Worm (Caenorhabditis elegans): Measurements from ENCODE around the gene spe-42.

Gene spe-42

ce11 chrV:11733460-11733859 is 3.3 kb downstream of the spe-42 start, which contains the start of gene npp-22:
TSS of gene npp-22 (minus strand) at chrV:11733472.
- TF ChIP-seq lin-38 (GFP tag; IDR thresholded peaks at IDR 0.05) = peak; percentile 91
- peak; percentile 94 for TF ChIP-seq dpl-1 (GFP tag; optimal IDR thresholded peaks at IDR 0.05)
- TF ChIP-seq nhr-41 (GFP tag; IDR thresholded peaks at IDR 0.05) = no peak
- TF ChIP-seq T20F7.1 (GFP tag; optimal IDR thresholded peaks at IDR 0.05) = peak; percentile 41
- TF ChIP-seq lin-29 (GFP tag; IDR thresholded peaks at IDR 0.05) = no peak
- TF ChIP-seq zfp-2 (tag; optimal IDR thresholded peaks at IDR 0.05) = no peak
- TF ChIP-seq ceh-20 (GFP tag; IDR thresholded peaks at IDR 0.05) = no peak
- peak; percentile 19 for TF ChIP-seq nhr-28 (tag; optimal IDR thresholded peaks at IDR 0.05)
- TF ChIP-seq nhr-6 (tag; optimal IDR thresholded peaks at IDR 0.05) = peak; percentile 34
- TF ChIP-seq daf-12 (tag; optimal IDR thresholded peaks at IDR 0.05) = no peak
- TF ChIP-seq rbr-2 (tag; optimal IDR thresholded peaks at IDR 0.05) = peak; percentile 36
- no peak for TF ChIP-seq ztf-7 (tag; optimal IDR thresholded peaks at IDR 0.05)
- TF ChIP-seq cey-2 (tag; optimal IDR thresholded peaks at IDR 0.05; ENCODE audit: borderline replicate concordance, insufficient read depth) = no peak
- TF ChIP-seq pha-4 (GFP tag; IDR thresholded peaks at IDR 0.05) = no peak
- peak; percentile 67 for TF ChIP-seq pha-4 (tag; optimal IDR thresholded peaks at IDR 0.05)
- no peak for TF ChIP-seq dmd-8 (GFP tag; IDR thresholded peaks at IDR 0.05)

- TF ChIP-seq unc-62 (GFP tag; optimal IDR thresholded peaks at IDR 0.05 in 1 of 2) (peak in 1 of 2 experiments; percentile 32), unc-62 (tag; optimal IDR thresholded peaks at IDR 0.05) (no peak), aha-1 (tag) (peak; percentile 91), F44E2.7 (GFP tag; IDR thresholded peaks at IDR 0.05) (no peak)
Measured at ce11 chrV:11732049-11732448, 4.7 kb downstream of the spe-42 start.

- TF ChIP-seq skn-1 (tag; optimal IDR thresholded peaks at IDR 0.05) = no peak
- no peak for TF ChIP-seq dmd-9 (GFP tag; IDR thresholded peaks at IDR 0.05)
- TF ChIP-seq jun-1 (tag; optimal IDR thresholded peaks at IDR 0.05) = no peak
- TF ChIP-seq aly-2 (tag; optimal IDR thresholded peaks at IDR 0.05) = no peak
- no peak for TF ChIP-seq T26A8.4 (GFP tag; IDR thresholded peaks at IDR 0.05)
- no peak for TF ChIP-seq saeg-2 (GFP tag; IDR thresholded peaks at IDR 0.05)
- TF ChIP-seq dve-1 (tag; optimal IDR thresholded peaks at IDR 0.05; ENCODE audit: insufficient read depth) = no peak
- no peak for TF ChIP-seq nhr-41 (GFP tag; IDR thresholded peaks at IDR 0.05)
- TF ChIP-seq nhr-28 (tag; optimal IDR thresholded peaks at IDR 0.05) = no peak
- TF ChIP-seq php-3 (GFP tag; IDR thresholded peaks at IDR 0.05) = no peak
- TF ChIP-seq sdz-12 (GFP tag; optimal IDR thresholded peaks at IDR 0.05) = no peak
- TF ChIP-seq zip-2 (tag; optimal IDR thresholded peaks at IDR 0.05) = no peak
- TF ChIP-seq F44E2.7 (GFP tag; IDR thresholded peaks at IDR 0.05) = no peak
Measured at ce11 chrV:11730060-11730459, 6.7 kb downstream of the spe-42 start, which contains the start of gene rhr-2. TSS of gene rhr-2 (minus strand) at chrV:11730160.

- TF ChIP-seq php-3 (GFP tag; IDR thresholded peaks at IDR 0.05) (no peak), gei-8 (GFP tag; optimal IDR thresholded peaks at IDR 0.05) (no peak), egl-43 (GFP tag; IDR thresholded peaks at IDR 0.05) (no peak), ces-1 (GFP tag; optimal IDR thresholded peaks at IDR 0.05) (no peak), daf-8 (GFP tag; IDR thresholded peaks at IDR 0.05) (no peak), jun-1 (tag; optimal IDR thresholded peaks at IDR 0.05) (no peak), dmd-6 (GFP tag; IDR thresholded peaks at IDR 0.05) (no peak), nhr-28 (tag; optimal IDR thresholded peaks at IDR 0.05) (no peak), ceh-28 (tag; optimal IDR thresholded peaks at IDR 0.05) (no peak)
Measured at ce11 chrV:11725971-11726370, 10.8 kb downstream of the spe-42 start, which contains the start of gene daf-11. TSS of gene daf-11 (minus strand) at chrV:11726071.

- TF ChIP-seq ceh-82 (tag; optimal IDR thresholded peaks at IDR 0.05) = no peak
- peak; percentile 61 for TF ChIP-seq aha-1 (tag)
Measured at ce11 chrV:11722858-11723257, 13.9 kb downstream of the spe-42 start.
